Fruit fly (Drosophila melanogaster) Kc167 (cell line): ENCODE results near the gene Cht7.

Experiments used
- h ChIP-seq: fragments of >200 bp; optimal IDR thresholded peaks from 3 replicates; lab custom pipeline; 2018; ENCODE audit warnings: missing external identifiers
- psq ChIP-seq: fragments of >200 bp; optimal IDR thresholded peaks from 2 replicates; lab custom pipeline; 2017; ENCODE audit warnings: missing external identifiers
- ttk ChIP-seq: sonication (Bioruptor generic); optimal IDR thresholded peaks from 2 replicates; lab custom pipeline; 2017; ENCODE audit warnings: missing external identifiers

dm6 chr3L:3114367-3114766, 7.6 kb upstream of the Cht7 start, which contains the start of gene CG45067:
- no peak for TF ChIP-seq psq (lab: Kevin White, UChicago)
- no peak for TF ChIP-seq h (lab: Kevin White, UChicago)
- no peak for TF ChIP-seq ttk
